Worm (Caenorhabditis elegans) whole organism, L4 larva: ENCODE results near the gene C17A2.4.

Source experiments
- D1046.2 ChIP-seq: fragments of 200-800 bp; sonication (Bioruptor generic); IDR thresholded peaks from 2 replicates; pipeline ENCODE4 v1.3.6; 2022; ENCODE audit warnings: missing genetic modification characterization, missing compliant biosample characterization
- F10B5.3 ChIP-seq: sonication (generic microtip); optimal IDR thresholded peaks from 2 replicates; lab custom pipeline; 2016; ENCODE audit warnings: mild to moderate bottlenecking, missing genetic modification characterization, missing compliant biosample characterization
- F44E2.7 ChIP-seq: fragments of 200-800 bp; sonication (Bioruptor generic); IDR thresholded peaks from 2 replicates; pipeline ENCODE4 v2.1.2; 2022; ENCODE audit warnings: missing genetic modification characterization, missing compliant biosample characterization
- T20F7.1 ChIP-seq: fragments of 200-800 bp; sonication (Bioruptor generic); optimal IDR thresholded peaks from 2 replicates; lab custom pipeline; 2018; ENCODE audit warnings: mild to moderate bottlenecking, missing genetic modification characterization, missing compliant biosample characterization
- Y48G9A.11 ChIP-seq: fragments of 200-800 bp; sonication (Bioruptor generic); IDR thresholded peaks from 2 replicates; pipeline ENCODE4 v1.3.6; 2022; ENCODE audit warnings: missing genetic modification reagents, missing genetic modification characterization, missing compliant biosample characterization
- Y5F2A.4 ChIP-seq: fragments of 200-800 bp; sonication (Bioruptor generic); optimal IDR thresholded peaks from 2 replicates; lab custom pipeline; 2018; ENCODE audit warnings: mild to moderate bottlenecking, missing genetic modification characterization, missing compliant biosample characterization
- Y75B8A.6 ChIP-seq: fragments of 200-800 bp; sonication (Bioruptor generic); IDR thresholded peaks from 2 replicates; pipeline ENCODE4 v1.3.6; 2022; ENCODE audit warnings: missing genetic modification reagents, missing genetic modification characterization, missing compliant biosample characterization
- aha-1 ChIP-seq: fragments of 150-350 bp; peaks from one replicate; lab custom pipeline; 2014; ENCODE audit warnings: missing biosample characterization, missing genetic modification characterization
- ama-1 ChIP-seq: fragments of 150-350 bp; optimal IDR thresholded peaks from 2 replicates; lab custom pipeline; 2014; ENCODE audit warnings: inconsistent platforms, mixed read lengths
- attf-4 ChIP-seq: sonication (generic microtip); optimal IDR thresholded peaks from 3 replicates; lab custom pipeline; 2017; ENCODE audit warnings: missing biosample characterization, missing genetic modification characterization
- ceh-44 ChIP-seq: fragments of 200-800 bp; sonication (Bioruptor generic); IDR thresholded peaks from 2 replicates; pipeline ENCODE4 v1.3.6; 2022; ENCODE audit warnings: missing genetic modification reagents, missing genetic modification characterization, missing compliant biosample characterization
- ceh-82 ChIP-seq: sonication (generic microtip); optimal IDR thresholded peaks from 2 replicates; lab custom pipeline; 2017; ENCODE audit warnings: missing biosample characterization, missing genetic modification characterization
- cey-2 ChIP-seq: sonication (generic microtip); optimal IDR thresholded peaks from 3 replicates; lab custom pipeline; 2017; ENCODE audit warnings: missing genetic modification characterization, mild to moderate bottlenecking, missing compliant biosample characterization, antibody characterized with exemption, borderline replicate concordance; ENCODE audit not compliant: insufficient read depth
- daf-16 ChIP-seq, 3 experiments: sonication (generic microtip); optimal IDR thresholded peaks; 2 replicates each; lab custom pipeline; 2016 to 2017; ENCODE audit warnings: missing genetic modification characterization in 3 of 3, missing genetic modification reagents in 3 of 3, mild to moderate bottlenecking in 2 of 3, missing compliant biosample characterization in 2 of 3, missing biosample characterization in 1 of 3, moderate library complexity in 1 of 3
- daf-8 ChIP-seq: fragments of 200-800 bp; sonication (Bioruptor generic); IDR thresholded peaks from 2 replicates; pipeline ENCODE4 v1.3.6; 2022; ENCODE audit warnings: missing genetic modification characterization, missing compliant biosample characterization
- dmd-6 ChIP-seq: fragments of 200-800 bp; sonication (Bioruptor generic); IDR thresholded peaks from 2 replicates; pipeline ENCODE4 v1.3.6; 2022; ENCODE audit warnings: missing genetic modification reagents, missing genetic modification characterization, missing compliant biosample characterization
- dmd-9 ChIP-seq: fragments of 200-800 bp; sonication (Bioruptor generic); IDR thresholded peaks from 2 replicates; pipeline ENCODE4 v1.3.6; 2022; ENCODE audit warnings: missing genetic modification reagents, missing genetic modification characterization, missing compliant biosample characterization
- dpl-1 ChIP-seq: fragments of 150-350 bp; optimal IDR thresholded peaks from 2 replicates; lab custom pipeline; 2014; ENCODE audit warnings: missing biosample characterization, missing genetic modification reagents, missing genetic modification characterization
- egl-43 ChIP-seq: fragments of 200-800 bp; sonication (Bioruptor generic); IDR thresholded peaks from 2 replicates; pipeline ENCODE4 v1.3.6; 2022; ENCODE audit warnings: missing genetic modification reagents, missing genetic modification characterization, missing compliant biosample characterization
- fkh-10 ChIP-seq: fragments of 150-350 bp; optimal IDR thresholded peaks from 2 replicates; lab custom pipeline; 2014; ENCODE audit warnings: missing biosample characterization, missing genetic modification reagents, missing genetic modification characterization
- fos-1 ChIP-seq: fragments of 150-350 bp; optimal IDR thresholded peaks from 2 replicates; lab custom pipeline; 2014; ENCODE audit warnings: missing biosample characterization, missing genetic modification characterization
- hmg-1.1 ChIP-seq: fragments of 200-800 bp; sonication (Bioruptor generic); IDR thresholded peaks from 2 replicates; pipeline ENCODE4 v1.3.6; 2022; ENCODE audit warnings: missing genetic modification reagents, missing genetic modification characterization, missing compliant biosample characterization
- lim-7 ChIP-seq: fragments of 200-800 bp; sonication (Bioruptor generic); IDR thresholded peaks from 2 replicates; pipeline ENCODE4 v1.3.6; 2022; ENCODE audit warnings: missing genetic modification characterization, missing compliant biosample characterization
- lin-38 ChIP-seq: fragments of 200-800 bp; sonication (Bioruptor generic); IDR thresholded peaks from 2 replicates; pipeline ENCODE4 v1.3.6; 2022; ENCODE audit warnings: missing genetic modification reagents, missing genetic modification characterization, missing compliant biosample characterization
- lir-3 ChIP-seq: sonication (generic microtip); optimal IDR thresholded peaks from 2 replicates; lab custom pipeline; 2016; ENCODE audit warnings: mild to moderate bottlenecking, missing genetic modification characterization, missing compliant biosample characterization
- mdl-1 ChIP-seq, 2 experiments: fragments of 150-350 bp in 1 of 2; sonication (generic microtip) in 1 of 2; optimal IDR thresholded peaks; 2 replicates each; lab custom pipeline; 2014 to 2017; ENCODE audit warnings: missing biosample characterization in 2 of 2, missing genetic modification characterization in 2 of 2
- mes-2 ChIP-seq: sonication (generic microtip); optimal IDR thresholded peaks from 2 replicates; lab custom pipeline; 2016; ENCODE audit warnings: missing genotype, mild to moderate bottlenecking, missing genetic modification characterization, missing compliant biosample characterization; ENCODE audit not compliant: poor library complexity, severe bottlenecking
- nhr-237 ChIP-seq: sonication (generic microtip); optimal IDR thresholded peaks from 2 replicates; lab custom pipeline; 2017; ENCODE audit warnings: missing biosample characterization, missing genetic modification characterization
- nhr-25 ChIP-seq: sonication (generic microtip); optimal IDR thresholded peaks from 2 replicates; lab custom pipeline; 2017; ENCODE audit warnings: missing genetic modification characterization, mild to moderate bottlenecking, missing compliant biosample characterization, antibody characterized with exemption, moderate library complexity, borderline replicate concordance; ENCODE audit not compliant: insufficient read depth
- nhr-48 ChIP-seq: sonication (generic microtip); optimal IDR thresholded peaks from 2 replicates; lab custom pipeline; 2016; ENCODE audit warnings: mild to moderate bottlenecking, missing genetic modification characterization, missing compliant biosample characterization
- nhr-77 ChIP-seq: fragments of 150-350 bp; optimal IDR thresholded peaks from 2 replicates; lab custom pipeline; 2014; ENCODE audit warnings: missing biosample characterization, missing genetic modification characterization
- rbr-2 ChIP-seq: sonication (generic microtip); optimal IDR thresholded peaks from 2 replicates; lab custom pipeline; 2016; ENCODE audit warnings: missing genotype, missing genetic modification characterization, missing compliant biosample characterization
- sdz-12 ChIP-seq: fragments of 200-800 bp; sonication (Bioruptor generic); optimal IDR thresholded peaks from 2 replicates; lab custom pipeline; 2018; ENCODE audit warnings: mild to moderate bottlenecking, missing genetic modification characterization, missing compliant biosample characterization
- set-16 ChIP-seq: fragments of 200-800 bp; sonication (Bioruptor generic); IDR thresholded peaks from 2 replicates; pipeline ENCODE4 v1.3.6; 2022; ENCODE audit warnings: missing genetic modification reagents, missing genetic modification characterization, missing compliant biosample characterization
- snpc-4 ChIP-seq: fragments of 150-350 bp; optimal IDR thresholded peaks from 2 replicates; lab custom pipeline; 2014; ENCODE audit warnings: missing biosample characterization, missing genetic modification characterization
- tag-97 ChIP-seq: fragments of 200-800 bp; sonication (Bioruptor generic); IDR thresholded peaks from 2 replicates; pipeline ENCODE4 v1.3.6; 2022; ENCODE audit warnings: missing genetic modification characterization, missing compliant biosample characterization
- unc-39 ChIP-seq: sonication (generic microtip); optimal IDR thresholded peaks from 2 replicates; lab custom pipeline; 2017; ENCODE audit warnings: missing biosample characterization, missing genetic modification characterization
- ztf-11 ChIP-seq: fragments of 150-350 bp; optimal IDR thresholded peaks from 2 replicates; lab custom pipeline; 2014; ENCODE audit warnings: missing biosample characterization, missing genetic modification characterization
- ztf-7 ChIP-seq: fragments of 150-350 bp; optimal IDR thresholded peaks from 2 replicates; lab custom pipeline; 2014; ENCODE audit warnings: missing biosample characterization, missing genetic modification characterization

The C17A2.4 gene

DNA sequence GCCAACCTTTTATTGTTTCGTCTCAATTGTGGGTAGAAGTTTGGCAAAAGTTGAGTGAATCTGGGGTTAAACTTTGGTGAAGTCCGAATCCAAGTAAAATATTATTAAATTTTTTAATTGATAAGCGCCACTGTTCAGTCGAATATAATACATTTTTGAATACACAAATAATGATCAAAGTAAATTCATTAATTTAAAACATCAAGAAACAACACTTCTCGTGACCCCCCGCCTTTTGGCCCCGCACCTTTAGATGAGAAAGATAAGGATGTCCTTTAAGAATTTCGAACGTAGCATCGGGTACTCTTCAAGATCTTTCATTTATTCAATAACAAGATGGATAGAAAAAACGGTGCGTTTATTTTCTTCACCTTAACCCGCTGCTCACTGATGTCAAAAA is 13.0 kb downstream of the C17A2.4 start, which contains the start of gene nhr-257:
nhr-257 (plus strand) TSS at position 301 of the 400 bp plus-strand sequence.
- TF ChIP-seq ztf-11 (tag; lab: Kevin White, UChicago) (no peak), T20F7.1 (GFP tag; lab: Kevin White, UChicago) (no peak), hmg-1.1 (GFP tag; lab: Robert Waterston, UW) (no peak), cey-2 (no peak), attf-4 (tag; lab: Kevin White, UChicago) (no peak), ceh-82 (tag; lab: Kevin White, UChicago) (no peak), sdz-12 (no peak), F44E2.7 (GFP tag; lab: Robert Waterston, UW) (no peak), lin-38 (no peak)

DNA sequence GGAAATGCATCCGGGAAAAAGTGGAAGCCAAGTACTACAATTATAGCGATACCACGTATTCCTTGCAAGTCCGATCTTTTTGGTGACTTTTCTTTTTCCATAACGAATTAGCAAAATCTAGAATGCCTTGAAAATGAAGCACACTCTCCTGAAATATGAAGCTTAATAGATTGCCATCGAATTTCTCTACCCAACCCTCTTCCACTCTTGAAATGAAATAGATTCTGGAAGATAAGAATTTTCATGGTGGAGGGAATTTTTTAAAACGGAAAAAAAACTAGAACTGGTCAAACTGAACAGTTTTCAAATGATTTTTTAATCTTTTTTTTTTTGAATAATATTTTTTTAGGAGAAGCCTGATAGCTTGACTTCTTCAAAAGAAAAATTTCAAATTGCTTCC is 21.2 kb downstream of the C17A2.4 start, which contains the start of gene oac-11:
oac-11 (minus strand) TSS at position 101 of the 400 bp plus-strand sequence.
- TF ChIP-seq ama-1 (lab: Kevin White, UChicago), result no peak
- no peak for TF ChIP-seq dmd-6
- no peak for TF ChIP-seq Y48G9A.11 (GFP tag; lab: Robert Waterston, UW)
- TF ChIP-seq ztf-7, result no peak
- TF ChIP-seq snpc-4 (tag; lab: Kevin White, UChicago), result no peak
- no peak for TF ChIP-seq D1046.2
- no peak for TF ChIP-seq unc-39 (tag; lab: Kevin White, UChicago)
- no peak for TF ChIP-seq fkh-10 (GFP tag; lab: Kevin White, UChicago)
- no peak for TF ChIP-seq daf-16 (GFP tag; optimal IDR thresholded peaks at IDR 0.05; lab: Kevin White, UChicago)
- no peak for TF ChIP-seq daf-16 (tag; optimal IDR thresholded peaks at IDR 0.05; lab: Kevin White, UChicago)
- TF ChIP-seq F10B5.3 (tag; lab: Kevin White, UChicago), result no peak
- no peak for TF ChIP-seq F44E2.7 (GFP tag; lab: Robert Waterston, UW)
- TF ChIP-seq aha-1 (tag; lab: Kevin White, UChicago), result no peak
- TF ChIP-seq dpl-1 (GFP tag; lab: Kevin White, UChicago), result no peak
- no peak for TF ChIP-seq nhr-77 (tag; lab: Kevin White, UChicago)
- no peak for TF ChIP-seq fos-1
- no peak for TF ChIP-seq lin-38
- TF ChIP-seq nhr-237 (tag; lab: Kevin White, UChicago), result no peak
- TF ChIP-seq set-16 (GFP tag; lab: Robert Waterston, UW), result no peak
- no peak for TF ChIP-seq rbr-2 (tag; lab: Kevin White, UChicago)

DNA sequence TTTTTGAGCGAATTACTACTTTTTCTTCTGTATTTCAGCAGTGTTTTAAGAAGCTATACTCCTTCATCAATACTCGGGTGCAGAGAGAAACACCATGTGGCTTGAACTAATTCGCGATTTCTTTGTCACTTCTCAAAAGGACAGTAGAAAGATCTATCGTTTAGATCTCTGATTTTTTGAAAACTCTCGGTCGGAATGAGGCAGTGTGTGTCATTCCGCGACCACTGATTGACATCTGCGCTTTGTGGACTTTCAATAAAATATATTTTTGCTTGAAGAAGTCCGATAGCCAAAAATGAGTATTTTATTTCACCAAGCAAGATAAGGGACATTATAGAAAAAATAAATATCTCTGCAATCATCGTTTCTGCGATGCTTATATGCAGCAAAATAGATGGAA is 22.4 kb downstream of the C17A2.4 start:
- TF ChIP-seq mdl-1 (tag; optimal IDR thresholded peaks at IDR 0.05; lab: Kevin White, UChicago) (no peak), lim-7 (GFP tag; lab: Robert Waterston, UW) (no peak), daf-8 (no peak), egl-43 (GFP tag; lab: Robert Waterston, UW) (no peak), mes-2 (tag; lab: Kevin White, UChicago) (no peak), ceh-44 (GFP tag; lab: Robert Waterston, UW) (no peak), Y75B8A.6 (GFP tag; lab: Robert Waterston, UW) (no peak), dmd-9 (GFP tag; lab: Robert Waterston, UW) (no peak), ceh-82 (tag; lab: Kevin White, UChicago) (no peak), ztf-11 (tag; lab: Kevin White, UChicago) (no peak), dpl-1 (GFP tag; lab: Kevin White, UChicago) (no peak), nhr-237 (tag; lab: Kevin White, UChicago) (no peak), nhr-25 (tag; lab: Kevin White, UChicago) (no peak), nhr-77 (tag; lab: Kevin White, UChicago) (no peak), tag-97 (no peak), nhr-48 (tag; lab: Kevin White, UChicago) (no peak), Y5F2A.4 (GFP tag; lab: Kevin White, UChicago) (no peak), lir-3 (tag; lab: Kevin White, UChicago) (no peak)
